Worm (Caenorhabditis elegans) whole organism, L2 larva: ENCODE measurements around the gene T12E12.6.
A peak's percentile ranks its signal among the peaks of the same experiment; 100 is the strongest.

Experiments used
- ZK546.5 ChIP-seq: sonication (generic microtip); optimal IDR thresholded peaks from 2 replicates; lab custom pipeline; 2017; ENCODE audit warnings: missing biosample characterization, missing genetic modification characterization
- aly-2 ChIP-seq: fragments of 150-350 bp; optimal IDR thresholded peaks from 2 replicates; lab custom pipeline; 2014; ENCODE audit warnings: missing biosample characterization, missing genetic modification characterization
- ama-1 ChIP-seq: fragments of 150-350 bp; optimal IDR thresholded peaks from 2 replicates; lab custom pipeline; 2018; ENCODE audit warnings: inconsistent platforms
- ceh-82 ChIP-seq: fragments of 150-350 bp; optimal IDR thresholded peaks from 2 replicates; lab custom pipeline; 2014; ENCODE audit warnings: missing biosample characterization, missing genetic modification characterization
- egl-27 ChIP-seq: sonication (generic microtip); optimal IDR thresholded peaks from 3 replicates; lab custom pipeline; 2017; ENCODE audit warnings: missing biosample characterization, missing genetic modification reagents, missing genetic modification characterization
- elt-1 ChIP-seq: fragments of 150-350 bp; optimal IDR thresholded peaks from 2 replicates; lab custom pipeline; 2014; ENCODE audit warnings: missing biosample characterization, missing genetic modification characterization
- fos-1 ChIP-seq: fragments of 150-350 bp; optimal IDR thresholded peaks from 2 replicates; lab custom pipeline; 2014; ENCODE audit warnings: missing biosample characterization, missing genetic modification characterization
- lin-13 ChIP-seq: fragments of 150-350 bp; optimal IDR thresholded peaks from 2 replicates; lab custom pipeline; 2014; ENCODE audit warnings: missing biosample characterization, missing genetic modification reagents, missing genetic modification characterization
- lin-39 ChIP-seq: fragments of 150-350 bp; optimal IDR thresholded peaks from 2 replicates; lab custom pipeline; 2014; ENCODE audit warnings: missing biosample characterization, missing genetic modification reagents, missing genetic modification characterization
- nhr-10 ChIP-seq: sonication (generic microtip); optimal IDR thresholded peaks from 2 replicates; lab custom pipeline; 2017; ENCODE audit warnings: missing biosample characterization, missing genetic modification characterization
- nhr-23 ChIP-seq: fragments of 150-350 bp; optimal IDR thresholded peaks from 2 replicates; lab custom pipeline; 2014; ENCODE audit warnings: missing biosample characterization, missing genetic modification reagents, missing genetic modification characterization
- snpc-4 ChIP-seq: fragments of 150-350 bp; optimal IDR thresholded peaks from 2 replicates; lab custom pipeline; 2014; ENCODE audit warnings: missing biosample characterization, missing genetic modification characterization
- unc-39 ChIP-seq: fragments of 150-350 bp; optimal IDR thresholded peaks from 2 replicates; lab custom pipeline; 2014; ENCODE audit warnings: missing biosample characterization, missing genetic modification characterization
- ztf-1 ChIP-seq: fragments of 200-800 bp; sonication (Bioruptor generic); conservative IDR thresholded peaks from 2 replicates; pipeline ENCODE4 v1.3.6; 2022; ENCODE audit warnings: missing genetic modification characterization, missing compliant biosample characterization

DNA sequence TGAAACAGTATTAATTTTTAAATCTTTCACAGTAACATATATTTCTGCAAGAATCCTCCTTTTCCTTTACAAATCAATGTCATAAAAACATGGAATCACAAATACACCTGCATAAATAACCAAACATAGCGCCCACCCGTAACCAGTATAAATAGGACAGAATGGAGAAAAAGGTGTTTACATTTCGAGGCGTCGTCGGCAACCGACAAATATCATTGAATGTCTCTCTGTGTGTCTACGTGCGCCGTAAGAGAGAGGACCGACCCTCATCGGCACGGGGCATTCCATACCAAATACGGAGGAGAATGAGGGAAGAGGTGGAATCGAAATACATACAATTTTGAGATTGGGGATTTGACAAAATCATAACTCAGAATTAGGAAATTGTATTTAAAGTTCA is 8.8 kb downstream of the T12E12.6 start:
- TF ChIP-seq aly-2 (tag; lab: Kevin White, UChicago) (no peak), egl-27 (tag; lab: Kevin White, UChicago) (no peak), snpc-4 (tag; lab: Kevin White, UChicago) (peak; percentile 15), nhr-10 (tag; lab: Kevin White, UChicago) (no peak), fos-1 (tag; lab: Kevin White, UChicago) (no peak), lin-39 (tag; lab: Kevin White, UChicago) (no peak), elt-1 (tag; lab: Kevin White, UChicago) (no peak), ztf-1 (no peak), lin-13 (GFP tag; lab: Kevin White, UChicago) (no peak), nhr-23 (tag; lab: Kevin White, UChicago) (no peak), ama-1 (lab: Kevin White, UChicago) (no peak), unc-39 (tag; lab: Kevin White, UChicago) (no peak), ceh-82 (tag; lab: Kevin White, UChicago) (no peak), ZK546.5 (no peak)
